Worm (Caenorhabditis elegans): ENCODE data around the gene srw-38.

srw-38 gene

ce11 chrV:19856933-19857332 is 20.7 kb downstream of the srw-38 start:
- TF ChIP-seq grh-1 (GFP tag; IDR thresholded peaks at IDR 0.05) (no peak), efl-1 (optimal IDR thresholded peaks at IDR 0.05) (no peak), efl-1 (GFP tag; optimal IDR thresholded peaks at IDR 0.05 in 1 of 2) (peak in 1 of 2 experiments; percentile 81), egl-13 (tag; optimal IDR thresholded peaks at IDR 0.05) (no peak), nhr-71 (tag; optimal IDR thresholded peaks at IDR 0.05) (no peak), irx-1 (tag; optimal IDR thresholded peaks at IDR 0.05) (no peak), unc-98 (GFP tag; IDR thresholded peaks at IDR 0.05) (no peak), lin-15B (tag; optimal IDR thresholded peaks at IDR 0.05) (no peak)

- TF ChIP-seq isw-1 (GFP tag; IDR thresholded peaks at IDR 0.05) = no peak
- no peak for TF ChIP-seq hpl-2 (GFP tag; optimal IDR thresholded peaks at IDR 0.05)
- no peak for TF ChIP-seq nhr-20 (tag; optimal IDR thresholded peaks at IDR 0.05)
- no peak for TF ChIP-seq fkh-8 (tag; optimal IDR thresholded peaks at IDR 0.05)
- TF ChIP-seq rnt-1 (tag; optimal IDR thresholded peaks at IDR 0.05) = no peak
- TF ChIP-seq egl-27 (tag; optimal IDR thresholded peaks at IDR 0.05) = no peak
- TF ChIP-seq ceh-8 (GFP tag; optimal IDR thresholded peaks at IDR 0.05) = no peak
- TF ChIP-seq lin-15B (tag; optimal IDR thresholded peaks at IDR 0.05) = no peak
- TF ChIP-seq ets-5 (GFP tag; IDR thresholded peaks at IDR 0.05) = no peak
These were observed 21.1 kb downstream of the srw-38 start, which contains the start of gene Y116F11B.8 for ce11 chrV:19857334-19857733. TSS of gene Y116F11B.8 (plus strand) at chrV:19857634.

ce11 chrV:19860225-19860624 is 24.0 kb downstream of the srw-38 start:
- TF ChIP-seq isw-1 (GFP tag; IDR thresholded peaks at IDR 0.05) (no peak), unc-130 (tag; optimal IDR thresholded peaks at IDR 0.05) (no peak), nhr-85 (tag) (no peak), sup-37 (GFP tag; optimal IDR thresholded peaks at IDR 0.05) (no peak), nhr-71 (tag; optimal IDR thresholded peaks at IDR 0.05) (no peak), unc-86 (tag; optimal IDR thresholded peaks at IDR 0.05) (no peak), ceh-8 (GFP tag; optimal IDR thresholded peaks at IDR 0.05) (no peak), hpl-2 (GFP tag; optimal IDR thresholded peaks at IDR 0.05) (no peak), snpc-4 (tag; optimal IDR thresholded peaks at IDR 0.05) (no peak), snu-23 (GFP tag; optimal IDR thresholded peaks at IDR 0.05) (no peak), lin-14 (GFP tag; optimal IDR thresholded peaks at IDR 0.05) (no peak), alr-1 (tag; optimal IDR thresholded peaks at IDR 0.05; ENCODE audit: borderline replicate concordance) (no peak), skn-1 (tag; optimal IDR thresholded peaks at IDR 0.05) (no peak), nhr-237 (tag; optimal IDR thresholded peaks at IDR 0.05) (no peak), nhr-28 (tag; optimal IDR thresholded peaks at IDR 0.05) (no peak), nhr-12 (tag; optimal IDR thresholded peaks at IDR 0.05) (no peak), zag-1 (tag; optimal IDR thresholded peaks at IDR 0.05) (no peak), ztf-11 (tag; optimal IDR thresholded peaks at IDR 0.05) (no peak)

- TF ChIP-seq pqm-1 (tag; optimal IDR thresholded peaks at IDR 0.05) = no peak
- no peak for TF ChIP-seq nhr-71 (tag; optimal IDR thresholded peaks at IDR 0.05)
- no peak for TF ChIP-seq C04F5.9 (tag; optimal IDR thresholded peaks at IDR 0.05)
- TF ChIP-seq ceh-8 (GFP tag; optimal IDR thresholded peaks at IDR 0.05) = no peak
- no peak for TF ChIP-seq xbp-1 (tag; optimal IDR thresholded peaks at IDR 0.05)
- no peak for TF ChIP-seq sptf-1 (tag; optimal IDR thresholded peaks at IDR 0.05)
- TF ChIP-seq nhr-28 (tag; optimal IDR thresholded peaks at IDR 0.05) = no peak
- no peak for TF ChIP-seq lir-3 (tag; optimal IDR thresholded peaks at IDR 0.05; ENCODE audit: poor library complexity)
- TF ChIP-seq nhr-84 (tag; optimal IDR thresholded peaks at IDR 0.05) = no peak
- TF ChIP-seq lin-14 (GFP tag; optimal IDR thresholded peaks at IDR 0.05) = no peak
- no peak for TF ChIP-seq nhr-47 (tag; optimal IDR thresholded peaks at IDR 0.05)
- no peak for TF ChIP-seq egl-27 (tag; optimal IDR thresholded peaks at IDR 0.05)
These were observed 31.6 kb downstream of the srw-38 start, which contains the start of gene Y116F11B.9 for ce11 chrV:19867883-19868282. TSS of gene Y116F11B.9 (minus strand) at chrV:19867983.

All from whole organism, L1 larva.